Fruit fly (Drosophila melanogaster) whole organism, larva: ENCODE results near the gene Msr-110.

Experiments
- noc ChIP-seq: fragments of 200-800 bp; sonication (Bioruptor generic); optimal IDR thresholded peaks from 3 replicates; lab custom pipeline; 2019; ENCODE audit warnings: missing biosample characterization, mild to moderate bottlenecking, missing genetic modification characterization, moderate library complexity

Msr-110 gene

DNA sequence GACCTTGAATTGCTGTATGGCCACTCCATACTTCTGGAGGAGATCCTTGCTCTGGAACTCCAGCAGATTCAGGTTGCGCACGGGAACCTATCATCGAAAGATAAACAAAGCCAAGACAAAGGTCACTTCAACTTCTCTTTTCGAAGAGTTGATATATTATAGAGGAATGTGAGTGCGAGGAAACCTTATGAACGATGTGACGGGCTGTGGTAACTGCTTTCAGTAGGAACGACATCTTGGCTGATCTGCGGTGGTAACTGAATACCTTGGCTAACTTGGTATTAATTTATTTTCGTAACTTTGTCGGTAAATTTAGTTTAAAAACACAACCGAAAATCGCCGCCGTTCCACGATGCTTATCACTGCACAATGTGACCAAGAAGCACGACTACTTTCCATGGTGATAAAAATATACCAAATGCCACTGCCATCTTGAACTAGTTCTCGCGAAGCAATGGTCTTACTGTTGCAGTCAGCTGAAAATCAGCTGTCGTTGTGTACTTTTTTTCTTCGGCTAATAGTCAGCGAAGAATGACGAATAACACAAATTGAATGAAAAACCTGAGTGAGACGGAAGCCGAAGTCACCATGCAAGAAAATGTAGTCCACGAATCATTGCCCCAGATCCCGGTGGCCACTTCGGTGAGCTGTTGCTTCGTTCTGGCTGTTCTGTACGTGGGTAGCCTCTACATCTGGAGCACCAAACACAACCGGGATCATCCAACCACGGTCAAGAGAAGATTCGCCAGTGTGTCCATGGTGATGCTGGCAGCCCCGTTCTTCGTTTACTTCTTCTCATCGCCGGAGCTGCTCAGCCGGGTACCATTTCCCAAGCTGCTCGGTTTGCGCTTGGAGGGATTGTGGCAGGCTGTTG, 13.6 kb downstream of the Msr-110 start, which contains the start of the genes ScsbetaG and Sras:
ScsbetaG (minus strand) TSS at position 383 of the 874 bp plus-strand sequence.
Sras (plus strand) TSS at position 466 of the 874 bp plus-strand sequence.
- no peak for TF ChIP-seq noc (tag; lab: Kevin White, UChicago)

DNA sequence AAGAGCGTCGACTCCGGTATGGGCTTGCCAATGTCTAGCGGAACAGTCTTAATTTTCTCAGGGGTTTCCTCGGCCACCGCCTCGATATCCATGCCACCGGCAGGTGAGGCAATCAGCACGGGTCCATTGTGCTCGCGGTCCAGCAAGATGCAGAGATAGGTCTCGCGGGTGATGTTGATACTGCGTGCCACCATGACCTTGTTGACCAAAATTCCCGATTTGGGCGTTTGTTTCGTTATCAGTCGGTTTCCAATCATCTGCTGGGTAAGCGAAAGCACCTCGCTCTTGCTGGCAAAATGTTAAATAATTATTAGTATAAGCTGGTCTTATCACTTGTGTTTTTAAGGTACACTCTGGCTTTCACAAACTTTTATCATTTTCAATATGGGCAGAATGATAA, 14.6 kb downstream of the Msr-110 start:
- TF ChIP-seq noc (tag; lab: Kevin White, UChicago): no peak

DNA sequence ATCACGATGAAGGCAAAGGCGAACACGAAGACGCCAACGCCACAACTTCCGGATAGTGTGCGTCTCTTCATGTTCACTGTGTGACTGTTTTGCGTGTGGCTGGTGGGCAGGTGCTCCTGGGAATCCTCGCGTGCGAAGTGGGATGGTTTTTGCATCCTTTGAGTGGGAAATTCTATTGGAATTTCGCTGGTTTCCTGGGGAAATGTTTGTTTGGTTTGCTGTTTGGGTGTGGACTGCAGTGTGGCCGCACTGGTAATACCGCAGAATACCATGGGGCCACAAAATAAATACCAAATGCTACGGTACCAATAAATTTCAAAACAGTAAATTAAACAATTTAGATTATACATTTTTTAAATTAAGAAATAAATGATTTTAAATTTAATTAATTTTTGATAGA, 15.8 kb downstream of the Msr-110 start, which contains the start of gene sinu:
sinu (minus strand) TSS at position 258 of the 400 bp plus-strand sequence.
- TF ChIP-seq noc (tag; lab: Kevin White, UChicago): no peak

DNA sequence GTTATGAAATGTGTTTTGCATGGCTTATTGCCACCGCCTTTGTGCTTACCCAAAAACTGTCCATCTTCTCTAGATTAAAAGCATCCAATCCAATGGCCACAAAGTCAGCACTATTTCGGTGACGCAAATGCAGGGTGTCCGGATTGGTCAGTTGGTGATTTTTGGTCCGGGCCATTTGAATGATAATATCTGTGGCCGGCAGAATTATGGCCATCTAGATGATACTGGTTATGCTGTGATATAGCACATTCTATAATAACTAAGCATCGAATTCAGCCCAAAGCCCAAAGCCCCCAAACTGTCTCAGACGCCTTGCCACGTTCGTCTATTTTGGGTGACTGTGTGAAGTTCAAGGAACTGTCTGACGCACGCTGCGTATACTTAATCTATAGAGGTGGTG, 21.0 kb downstream of the Msr-110 start:
- TF ChIP-seq noc (tag; lab: Kevin White, UChicago): no peak

DNA sequence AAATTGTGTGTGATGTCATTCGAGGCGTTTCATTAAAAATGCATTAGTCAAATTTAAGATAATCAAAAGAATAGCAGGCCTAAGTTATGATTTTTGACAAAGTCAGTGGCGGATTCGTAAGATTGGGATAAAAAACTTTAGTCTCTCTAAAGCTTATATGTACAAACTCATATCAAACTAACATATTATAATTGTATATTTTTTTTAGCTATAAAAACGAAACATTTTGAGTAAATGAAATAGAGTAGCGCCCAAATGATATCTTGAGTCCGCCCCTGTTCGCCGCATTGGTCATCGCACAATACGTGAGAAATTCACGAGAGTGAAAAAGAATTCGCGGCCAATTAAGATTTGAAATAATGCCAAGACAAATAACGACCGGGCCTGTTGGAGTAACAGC, 22.8 kb downstream of the Msr-110 start:
- peak; percentile 65 for TF ChIP-seq noc (tag; lab: Kevin White, UChicago)

DNA sequence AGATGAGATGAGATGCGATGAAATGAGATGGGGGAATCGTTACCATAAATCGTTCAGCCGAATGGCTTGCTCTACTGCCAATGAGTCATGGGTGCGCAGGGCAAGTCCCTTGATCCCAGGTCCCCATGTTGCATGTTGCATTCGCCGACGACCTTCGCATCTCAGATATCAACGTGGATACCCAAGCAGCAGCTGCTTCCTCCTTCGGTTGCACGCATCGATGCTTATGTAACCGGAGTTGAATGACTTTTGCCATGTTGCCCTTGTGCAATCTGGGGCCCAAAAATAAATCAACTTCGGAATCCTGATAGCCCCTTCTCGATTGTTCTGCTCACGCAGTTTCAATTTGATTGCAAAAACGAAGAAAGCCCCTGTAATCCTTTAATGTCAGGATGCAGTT, 23.4 kb downstream of the Msr-110 start:
- TF ChIP-seq noc (tag; lab: Kevin White, UChicago): no peak

DNA sequence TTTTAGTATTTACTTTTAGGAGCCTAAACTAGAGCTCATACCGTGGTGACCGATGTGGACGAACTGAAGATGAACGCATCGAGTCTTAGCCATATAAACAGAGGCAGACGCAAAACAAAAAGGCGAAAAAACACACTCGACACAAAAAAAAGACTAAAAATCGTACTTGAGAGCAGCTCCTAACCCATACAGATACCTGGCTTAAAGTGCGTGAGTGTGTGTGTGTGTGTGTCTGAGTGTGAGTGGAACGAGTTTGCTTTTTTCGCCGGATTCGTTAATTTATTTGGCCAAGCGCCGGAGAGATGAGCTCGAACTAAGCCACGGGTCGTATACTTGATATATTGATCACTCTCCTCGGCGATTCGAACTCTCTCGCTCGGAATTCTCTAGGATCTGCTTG, 26.1 kb downstream of the Msr-110 start, which contains the start of gene frm:
frm (minus strand) TSS at position 73 of the 400 bp plus-strand sequence.
- no peak for TF ChIP-seq noc (tag; lab: Kevin White, UChicago)

DNA sequence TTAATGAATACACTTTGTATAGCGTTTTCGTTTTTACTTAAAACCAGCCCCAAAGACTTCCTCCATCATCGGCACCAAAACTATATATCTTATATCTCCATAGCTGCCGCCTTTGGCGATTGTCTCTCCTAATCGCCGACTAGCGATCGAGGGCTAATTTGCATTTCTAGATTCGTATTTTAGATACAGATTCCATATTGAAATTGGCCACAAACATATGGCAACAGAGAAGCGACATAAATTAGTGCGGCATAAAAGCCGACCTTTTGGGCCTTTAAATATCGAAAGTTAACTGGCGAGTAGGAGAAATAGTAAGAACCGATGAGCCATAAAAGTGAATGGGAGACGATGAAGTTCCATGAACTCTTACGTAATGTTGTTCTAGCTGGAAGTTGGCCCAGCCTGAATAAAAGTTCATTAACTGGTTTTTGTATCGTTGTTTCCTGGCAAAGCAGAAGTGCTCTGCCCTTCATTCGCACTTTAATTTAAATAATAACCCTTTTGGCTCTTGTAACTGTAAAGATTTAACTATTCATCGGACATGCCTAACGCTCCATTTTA, 28.5 kb downstream of the Msr-110 start:
- no peak for TF ChIP-seq noc (tag; lab: Kevin White, UChicago)

DNA sequence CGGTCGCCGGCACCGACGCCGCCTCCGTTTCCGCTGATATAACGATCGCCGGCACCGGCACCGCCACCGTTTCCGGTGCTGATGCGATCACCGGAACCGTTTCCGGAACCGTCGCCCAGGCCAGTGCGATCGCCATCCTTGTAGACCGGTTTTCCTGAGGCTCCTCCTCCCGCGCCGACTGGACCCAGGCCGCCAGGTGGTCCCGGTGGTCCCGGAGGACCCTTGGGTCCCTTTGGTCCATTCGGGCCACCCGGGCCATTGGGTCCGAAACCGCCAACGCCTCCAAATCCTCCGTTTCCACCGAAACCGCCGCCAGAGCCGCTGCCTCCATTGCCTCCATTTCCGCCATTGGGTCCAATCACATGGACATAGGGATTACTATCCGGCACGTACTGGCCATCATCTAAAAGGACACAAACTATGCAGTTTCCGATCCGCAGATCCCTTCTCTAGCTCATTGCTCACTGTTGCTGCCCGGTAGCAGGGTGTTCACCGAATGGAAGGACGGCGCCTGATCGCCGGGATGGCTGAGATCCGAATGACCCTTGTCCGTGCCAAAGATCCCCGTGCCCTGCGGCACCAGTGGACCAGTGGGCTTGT, 34.3 kb downstream of the Msr-110 start:
- TF ChIP-seq noc (tag; lab: Kevin White, UChicago): no peak

DNA sequence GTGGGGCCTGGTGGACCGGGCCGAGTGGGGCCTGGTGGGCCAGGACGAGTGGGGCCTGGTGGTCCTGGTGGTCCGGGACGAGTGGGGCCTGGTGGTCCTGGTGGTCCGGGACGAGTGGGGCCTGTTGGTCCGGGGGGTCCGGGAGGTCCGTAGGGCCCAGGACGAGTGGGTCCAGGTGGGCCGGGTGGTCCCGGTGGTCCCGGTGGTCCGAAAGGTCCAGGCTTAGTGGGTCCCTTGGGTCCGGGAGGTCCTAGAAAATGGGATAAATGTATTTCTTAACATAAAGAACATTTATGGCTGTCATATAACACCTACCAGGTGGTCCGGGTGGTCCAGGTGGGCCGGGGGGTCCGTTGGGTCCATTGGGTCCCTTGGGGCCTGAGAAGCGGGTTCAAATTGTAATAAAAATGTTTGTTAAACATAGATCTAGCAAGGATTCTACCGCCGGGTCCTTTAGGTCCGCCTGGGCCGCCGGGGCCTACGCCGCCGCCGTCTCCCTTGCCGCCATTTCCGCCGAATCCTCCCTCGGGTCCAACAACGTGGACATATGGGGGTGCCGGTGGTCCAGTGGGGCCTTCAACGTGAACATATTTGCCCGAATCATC, 36.4 kb downstream of the Msr-110 start:
- TF ChIP-seq noc (tag; lab: Kevin White, UChicago): no peak

DNA sequence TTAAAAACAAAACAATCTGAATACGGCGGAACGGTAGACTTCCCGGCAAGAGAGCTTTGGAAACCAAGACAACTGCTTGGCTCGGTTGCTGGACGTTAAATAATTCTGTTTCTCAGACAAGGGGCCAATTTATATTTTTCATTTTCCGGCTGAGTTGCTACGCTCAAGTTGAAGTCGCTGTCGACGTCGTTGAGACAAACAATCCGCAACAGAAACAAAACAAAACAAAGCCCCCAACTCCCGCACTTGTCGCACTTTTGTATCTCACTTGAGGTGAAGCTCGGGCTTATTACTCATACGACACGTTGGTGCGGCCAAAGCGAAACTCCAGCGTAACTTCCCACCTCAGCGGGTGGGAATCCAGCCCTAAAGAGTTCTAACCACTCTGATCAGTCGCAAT, 41.5 kb downstream of the Msr-110 start, which contains the start of gene CG13285:
CG13285 (minus strand) TSS at position 101 of the 400 bp plus-strand sequence.
- TF ChIP-seq noc (tag; lab: Kevin White, UChicago): no peak

DNA sequence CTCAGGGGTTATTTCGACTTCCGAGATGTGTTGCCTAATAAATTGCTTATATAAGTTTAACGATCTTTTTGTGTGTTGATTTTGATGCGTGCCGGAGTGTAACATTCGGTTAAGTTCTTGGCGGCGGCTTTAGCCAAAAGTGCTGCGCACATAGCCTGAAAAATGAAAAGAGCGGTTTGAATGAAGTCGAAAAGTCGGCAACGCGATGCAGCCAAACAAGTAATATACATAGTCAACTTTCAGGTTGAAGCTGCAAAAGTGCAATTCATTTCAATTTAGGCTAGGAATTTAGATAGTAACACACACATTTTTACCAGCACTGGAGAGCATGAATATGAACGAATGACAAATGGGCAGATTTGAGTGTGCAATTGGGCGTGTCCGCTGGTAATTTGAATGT, 42.9 kb downstream of the Msr-110 start:
- no peak for TF ChIP-seq noc (tag; lab: Kevin White, UChicago)

DNA sequence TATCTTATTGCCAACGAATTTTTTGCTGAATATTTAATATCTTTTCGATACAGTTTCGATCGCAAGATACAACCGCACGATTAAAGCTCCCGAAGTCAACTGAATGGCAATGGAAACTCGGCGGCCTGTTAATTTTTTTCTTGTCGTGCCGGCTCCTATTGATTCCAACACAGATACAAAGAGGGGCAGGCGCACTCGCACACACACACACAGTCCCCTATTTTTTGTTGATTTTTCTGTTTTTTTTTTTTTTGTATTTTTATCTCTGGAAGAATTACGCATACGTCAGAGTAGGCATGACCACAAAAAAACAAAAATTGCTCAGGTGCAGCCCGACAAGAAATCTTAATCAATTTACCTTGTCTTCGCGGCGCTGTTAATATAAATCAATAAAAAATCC, 47.9 kb downstream of the Msr-110 start, which contains the start of gene Lkr:
Lkr (minus strand) TSS at position 101 of the 400 bp plus-strand sequence.
- TF ChIP-seq noc (tag; lab: Kevin White, UChicago): no peak

DNA sequence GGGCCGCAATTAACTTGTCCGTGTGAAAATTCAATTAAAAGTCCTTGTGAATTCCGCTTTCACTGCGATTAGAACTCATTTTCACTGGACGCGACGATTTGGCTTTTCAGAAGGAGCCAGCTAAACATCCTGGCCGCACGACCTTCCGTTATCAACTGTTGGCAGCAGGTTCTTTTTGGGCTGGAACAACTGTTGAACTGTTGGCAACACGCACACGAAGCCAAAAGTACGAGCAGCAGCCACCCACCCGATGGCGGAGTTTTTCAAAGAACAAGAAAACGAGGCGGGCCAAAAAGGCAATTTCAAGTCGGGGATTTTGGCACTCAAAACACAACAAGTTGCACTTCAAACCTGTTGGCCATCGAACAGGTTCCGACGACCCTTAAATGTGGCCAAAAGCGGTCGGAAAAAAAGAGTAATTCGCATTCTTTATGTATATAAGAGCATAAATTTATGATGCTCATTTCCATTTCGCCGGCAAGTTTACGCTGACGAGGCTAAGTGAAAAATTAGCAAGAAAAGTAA, 54.2 kb downstream of the Msr-110 start:
- no peak for TF ChIP-seq noc (tag; lab: Kevin White, UChicago)
